Worm (Caenorhabditis elegans) whole organism, midembryonic: ENCODE measurements around the gene B0334.5.

ENCODE experiments used
- T22C8.4 ChIP-seq: fragments of 200-800 bp; sonication (Bioruptor generic); IDR thresholded peaks from 2 replicates; pipeline ENCODE4 v1.3.6; 2022; ENCODE audit warnings: missing genetic modification characterization, missing compliant biosample characterization
- med-1 ChIP-seq: sonication (generic microtip); optimal IDR thresholded peaks from 2 replicates; lab custom pipeline; 2017; ENCODE audit warnings: missing genetic modification characterization, mild to moderate bottlenecking, missing compliant biosample characterization, antibody characterized with exemption, missing genetic modification reagents; ENCODE audit not compliant: insufficient read depth
- ref-1 ChIP-seq: fragments of 200-800 bp; sonication (Bioruptor generic); conservative IDR thresholded peaks from 2 replicates; pipeline ENCODE4 v1.3.6; 2022; ENCODE audit warnings: missing genetic modification reagents, missing genetic modification characterization, missing compliant biosample characterization
- ztf-29 ChIP-seq: fragments of 200-800 bp; sonication (Bioruptor generic); IDR thresholded peaks from 2 replicates; pipeline ENCODE4 v1.3.6; 2022; ENCODE audit warnings: missing genetic modification reagents, missing genetic modification characterization, missing compliant biosample characterization

- TF ChIP-seq med-1 (GFP tag; lab: Kevin White, UChicago), result no peak
- TF ChIP-seq ref-1 (GFP tag; lab: Robert Waterston, UW), result no peak
- TF ChIP-seq ztf-29 (GFP tag; lab: Robert Waterston, UW), result no peak
- TF ChIP-seq T22C8.4, result no peak
Measured at ce11 chrII:11455140-11455539, 42.3 kb upstream of the B0334.5 start.
